Worm (Caenorhabditis elegans): ENCODE results near the gene cest-17.

DNA sequence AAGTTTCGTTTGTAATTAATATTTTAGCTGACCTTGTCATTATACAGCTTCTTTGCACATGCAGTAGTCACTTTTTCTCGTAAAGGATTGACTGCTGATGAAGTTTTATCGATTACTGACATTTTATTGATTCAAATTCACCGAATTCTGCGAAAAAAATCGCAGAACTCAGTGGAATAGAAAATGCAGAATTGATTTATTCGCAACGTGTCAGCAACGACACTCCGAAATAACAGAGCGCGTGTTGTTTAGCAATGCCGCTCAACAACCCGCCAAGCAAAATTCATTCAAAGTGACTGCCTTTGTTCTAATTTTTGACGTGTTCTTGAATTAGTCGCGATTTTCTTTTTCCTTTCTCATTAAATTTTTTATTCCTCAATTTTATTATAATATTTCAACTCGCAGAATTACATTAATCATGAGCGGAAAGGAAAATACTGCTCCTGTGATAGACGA lies 18.0 kb downstream of the cest-17 start, which contains the start of the genes cogc-6 and air-1:
- no peak for TF ChIP-seq him-1 (tag; optimal IDR thresholded peaks at IDR 0.05)
- no peak for TF ChIP-seq dao-5 (tag; optimal IDR thresholded peaks at IDR 0.05)
